Worm (Caenorhabditis elegans): ENCODE data around the gene Y73B6BL.289.

The Y73B6BL.289 gene

DNA sequence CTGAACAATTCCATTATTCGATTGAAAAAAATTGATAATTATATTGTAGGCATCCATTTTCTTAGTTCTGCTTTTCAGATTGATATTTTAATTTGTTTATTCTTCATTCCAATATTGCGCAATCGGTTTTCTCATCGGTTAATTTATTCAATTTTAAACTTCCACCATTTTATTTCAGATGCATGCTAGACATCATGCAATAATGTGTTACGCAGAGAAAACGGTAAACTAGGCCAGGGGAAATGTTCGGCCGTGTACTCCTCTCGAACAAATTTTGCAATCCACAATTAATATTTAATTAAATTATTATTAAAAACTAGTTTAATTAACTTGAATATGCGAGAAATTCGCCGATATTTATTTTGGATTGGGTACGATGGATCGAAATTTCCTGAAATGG, 25.6 kb upstream of the Y73B6BL.289 start, which contains the start of gene Y73B6BL.29 (continued):
- no peak for TF ChIP-seq unc-39 (tag; optimal IDR thresholded peaks at IDR 0.05)
- peak; percentile 72 for TF ChIP-seq arid-1 (GFP tag; conservative IDR thresholded peaks at IDR 0.05)
- no peak for TF ChIP-seq zip-11 (GFP tag; IDR thresholded peaks at IDR 0.05)
- peak; percentile 51 for TF ChIP-seq mxl-3 (GFP tag; optimal IDR thresholded peaks at IDR 0.05)
- TF ChIP-seq nhr-41 (GFP tag; IDR thresholded peaks at IDR 0.05): no peak
- peak; percentile 39 to 68 for TF ChIP-seq daf-16 (GFP tag; optimal IDR thresholded peaks at IDR 0.05)
- peak; percentile 45 for TF ChIP-seq daf-16 (tag; optimal IDR thresholded peaks at IDR 0.05)
- TF ChIP-seq mep-1 (tag; optimal IDR thresholded peaks at IDR 0.05): peak; percentile 88
- no peak for TF ChIP-seq madf-5 (GFP tag; IDR thresholded peaks at IDR 0.05)
- peak; percentile 78 for TF ChIP-seq rbr-2 (tag; optimal IDR thresholded peaks at IDR 0.05)
- TF ChIP-seq ztf-11 (tag; optimal IDR thresholded peaks at IDR 0.05): no peak
- TF ChIP-seq Y48G9A.11 (GFP tag; IDR thresholded peaks at IDR 0.05): peak; percentile 85
- no peak for TF ChIP-seq nhr-25 (tag; optimal IDR thresholded peaks at IDR 0.05; ENCODE audit: borderline replicate concordance, insufficient read depth)
- no peak for TF ChIP-seq nhr-10 (tag; optimal IDR thresholded peaks at IDR 0.05)
- TF ChIP-seq nhr-48 (tag; optimal IDR thresholded peaks at IDR 0.05): peak; percentile 42
- TF ChIP-seq mdt-29 (GFP tag; IDR thresholded peaks at IDR 0.05): no peak; the same call in 1 of the 2 replicates

DNA sequence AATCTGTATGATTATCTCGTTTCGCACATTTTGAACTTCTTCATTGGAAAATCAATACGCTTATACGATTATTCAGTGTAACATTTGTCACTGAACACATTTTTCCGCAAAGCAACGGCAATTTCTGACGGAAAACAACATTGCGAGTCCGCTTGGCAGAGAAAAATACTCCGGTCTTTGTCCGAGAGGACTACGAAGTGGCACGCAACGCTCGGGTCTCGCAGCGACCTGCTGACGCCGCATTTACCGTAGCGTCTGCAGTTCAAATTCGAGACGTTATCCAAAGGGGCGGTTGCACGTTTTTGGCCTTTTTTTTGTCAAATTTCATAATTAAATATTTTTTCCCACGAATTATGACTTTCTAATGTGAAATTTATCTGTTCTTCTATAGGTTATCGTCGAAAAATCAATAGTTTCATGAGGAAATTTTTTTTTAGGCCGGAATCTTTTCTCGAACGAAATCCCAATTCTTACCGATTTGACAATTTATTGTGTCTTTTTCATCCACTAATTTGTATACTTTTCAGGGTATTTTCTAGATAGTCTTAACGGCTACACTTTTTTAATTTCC, 23.6 kb upstream of the Y73B6BL.289 start, which contains the start of gene sqd-1:
sqd-1 (plus strand) TSS at position 521 of the 571 bp plus-strand sequence.
- TF ChIP-seq spr-3 (GFP tag; optimal IDR thresholded peaks at IDR 0.05): peak; percentile 74
- TF ChIP-seq cey-2 (tag; optimal IDR thresholded peaks at IDR 0.05; ENCODE audit: borderline replicate concordance, insufficient read depth): no peak
- peak; percentile 53 to 61 for TF ChIP-seq mdl-1 (tag; optimal IDR thresholded peaks at IDR 0.05)
- peak; percentile 95 for TF ChIP-seq rbr-2 (tag; optimal IDR thresholded peaks at IDR 0.05)
- peak; percentile 94 for TF ChIP-seq nhr-102 (tag; optimal IDR thresholded peaks at IDR 0.05)
- no peak for TF ChIP-seq skn-1 (tag; optimal IDR thresholded peaks at IDR 0.05)
- peak; percentile 68; the same call in 1 of the 2 replicates for TF ChIP-seq D1046.2 (GFP tag; IDR thresholded peaks at IDR 0.05)
- TF ChIP-seq egl-43 (GFP tag; IDR thresholded peaks at IDR 0.05): peak; percentile 91
- TF ChIP-seq tra-1 (GFP tag; IDR thresholded peaks at IDR 0.05): peak; percentile 93
- TF ChIP-seq aly-2 (tag; optimal IDR thresholded peaks at IDR 0.05): no peak
- no peak for TF ChIP-seq attf-4 (tag; optimal IDR thresholded peaks at IDR 0.05)
- TF ChIP-seq php-3 (GFP tag; IDR thresholded peaks at IDR 0.05): peak; percentile 76; the same call in 1 of the 2 replicates
- TF ChIP-seq ceh-82 (tag; optimal IDR thresholded peaks at IDR 0.05): peak; percentile 24
- TF ChIP-seq unc-62 (GFP tag; optimal IDR thresholded peaks at IDR 0.05 in 1 of 2): peak; percentile 39 to 96
- TF ChIP-seq unc-62 (tag; optimal IDR thresholded peaks at IDR 0.05): no peak
- peak; percentile 95 for TF ChIP-seq dmd-9 (GFP tag; IDR thresholded peaks at IDR 0.05)
- no peak for TF ChIP-seq zip-11 (GFP tag; IDR thresholded peaks at IDR 0.05)
- TF ChIP-seq ces-1 (GFP tag; optimal IDR thresholded peaks at IDR 0.05): peak; percentile 52
- TF ChIP-seq hlh-30 (tag; optimal IDR thresholded peaks at IDR 0.05; ENCODE audit: insufficient read depth): peak; percentile 92
- TF ChIP-seq nhr-41 (GFP tag; IDR thresholded peaks at IDR 0.05): peak; percentile 48; the same call in 1 of the 2 replicates
- TF ChIP-seq mes-2 (tag; optimal IDR thresholded peaks at IDR 0.05; ENCODE audit: poor library complexity, severe bottlenecking): peak; percentile 97
- peak; percentile 31 for TF ChIP-seq nhr-76 (tag; optimal IDR thresholded peaks at IDR 0.05)
- no peak for TF ChIP-seq nhr-237 (tag; optimal IDR thresholded peaks at IDR 0.05)
- peak; percentile 86 for TF ChIP-seq T20F7.1 (GFP tag; optimal IDR thresholded peaks at IDR 0.05)
- TF ChIP-seq tag-97 (GFP tag; IDR thresholded peaks at IDR 0.05): no peak
- peak; percentile 46 for TF ChIP-seq R02D3.7 (tag; optimal IDR thresholded peaks at IDR 0.05)
- TF ChIP-seq lin-1 (GFP tag; IDR thresholded peaks at IDR 0.05): peak; percentile 95
- TF ChIP-seq spr-1 (tag; optimal IDR thresholded peaks at IDR 0.05): peak; percentile 92
- peak; percentile 72 for TF ChIP-seq Y5F2A.4 (GFP tag; optimal IDR thresholded peaks at IDR 0.05)
- peak; percentile 93 for TF ChIP-seq mdt-29 (GFP tag; IDR thresholded peaks at IDR 0.05)
- peak; percentile 49 for TF ChIP-seq snpc-4 (tag; optimal IDR thresholded peaks at IDR 0.05)
- peak; percentile 92 for TF ChIP-seq lin-38 (GFP tag; IDR thresholded peaks at IDR 0.05)
- peak; percentile 100 for TF ChIP-seq ZK546.5 (tag; optimal IDR thresholded peaks at IDR 0.05)
- TF ChIP-seq zfp-3 (GFP tag; conservative IDR thresholded peaks at IDR 0.05): peak; percentile 90
- TF ChIP-seq nhr-77 (tag; optimal IDR thresholded peaks at IDR 0.05): peak; percentile 81
- peak; percentile 87 for TF ChIP-seq Y48G9A.11 (GFP tag; IDR thresholded peaks at IDR 0.05)
- TF ChIP-seq aha-1 (tag): peak; percentile 100
- peak; percentile 76 for TF ChIP-seq nhr-28 (tag; optimal IDR thresholded peaks at IDR 0.05)

Measured in whole organism, L4 larva.